Fruit fly (Drosophila melanogaster): ENCODE data around the gene CG44836.

- TF ChIP-seq CG8478 (optimal IDR thresholded peaks at IDR 0.05) (no peak), usp (GFP tag; optimal IDR thresholded peaks at IDR 0.05) (no peak), EcR (GFP tag; optimal IDR thresholded peaks at IDR 0.05) (no peak), pan (optimal IDR thresholded peaks at IDR 0.05) (no peak), Dll (optimal IDR thresholded peaks at IDR 0.05) (no peak), psq (optimal IDR thresholded peaks at IDR 0.05) (no peak)
Measured at dm6 chr3L:16402253-16402652, 2.2 kb upstream of the CG44836 start.
